Worm (Caenorhabditis elegans) whole organism, young adult: ENCODE results near the gene rme-2.
A peak's percentile ranks its signal among the peaks of the same experiment; 100 is the strongest.

Source experiments
- B0019.2 ChIP-seq: fragments of 200-800 bp; sonication (Bioruptor generic); conservative IDR thresholded peaks from 2 replicates; pipeline ENCODE4 v1.3.6; 2022; ENCODE audit warnings: missing genetic modification reagents, missing genetic modification characterization, missing compliant biosample characterization
- B0035.1 ChIP-seq: sonication (generic microtip); optimal IDR thresholded peaks from 2 replicates; lab custom pipeline; 2016; ENCODE audit warnings: missing genetic modification characterization, mild to moderate bottlenecking, missing compliant biosample characterization, missing genotype, missing genetic modification reagents
- D2030.7 ChIP-seq: fragments of 200-800 bp; sonication (Bioruptor generic); IDR thresholded peaks from 2 replicates; pipeline ENCODE4 v1.3.6; 2022; ENCODE audit warnings: missing genetic modification reagents, missing genetic modification characterization, missing compliant biosample characterization
- F23B12.7 ChIP-seq: sonication (generic microtip); optimal IDR thresholded peaks from 2 replicates; lab custom pipeline; 2017; ENCODE audit warnings: missing genetic modification characterization, mild to moderate bottlenecking, missing compliant biosample characterization, antibody characterized with exemption, moderate library complexity; ENCODE audit not compliant: insufficient read depth
- F37B4.10 ChIP-seq: fragments of 200-800 bp; sonication (Bioruptor generic); IDR thresholded peaks from 2 replicates; pipeline ENCODE4 v1.3.6; 2022; ENCODE audit warnings: missing genetic modification characterization, missing compliant biosample characterization
- F57A8.1 ChIP-seq: fragments of 200-800 bp; sonication (Bioruptor generic); optimal IDR thresholded peaks from 2 replicates; lab custom pipeline; 2018; ENCODE audit warnings: mild to moderate bottlenecking, missing genetic modification characterization, moderate library complexity, missing compliant biosample characterization
- K11D2.4 ChIP-seq: fragments of 200-800 bp; sonication (Bioruptor generic); IDR thresholded peaks from 2 replicates; pipeline ENCODE4 v1.3.6; 2022; ENCODE audit warnings: missing genetic modification reagents, missing genetic modification characterization, missing compliant biosample characterization
- T07F8.4 ChIP-seq: sonication (generic microtip); optimal IDR thresholded peaks from 2 replicates; lab custom pipeline; 2016; ENCODE audit warnings: mild to moderate bottlenecking, missing genetic modification characterization, moderate library complexity, missing compliant biosample characterization
- Y53F4B.3 ChIP-seq: fragments of 200-800 bp; sonication (Bioruptor generic); IDR thresholded peaks from 2 replicates; pipeline ENCODE4 v1.3.6; 2022; ENCODE audit warnings: missing genetic modification reagents, missing genetic modification characterization, missing compliant biosample characterization
- Y79H2A.3 ChIP-seq: fragments of 200-800 bp; sonication (Bioruptor generic); conservative IDR thresholded peaks from 2 replicates; pipeline ENCODE4 v1.3.6; 2022; ENCODE audit warnings: missing genetic modification reagents, missing genetic modification characterization, missing compliant biosample characterization
- aptf-2 ChIP-seq: fragments of 200-800 bp; sonication (Bioruptor generic); conservative IDR thresholded peaks from 2 replicates; pipeline ENCODE4 v1.3.6; 2022; ENCODE audit warnings: missing genetic modification reagents, missing genetic modification characterization, missing compliant biosample characterization
- attf-6 ChIP-seq: fragments of 200-800 bp; sonication (Bioruptor generic); IDR thresholded peaks from 2 replicates; pipeline ENCODE4 v1.3.6; 2022; ENCODE audit warnings: missing genetic modification reagents, missing genetic modification characterization, missing compliant biosample characterization
- bed-1 ChIP-seq: fragments of 200-800 bp; sonication (Bioruptor generic); IDR thresholded peaks from 2 replicates; pipeline ENCODE4 v1.3.6; 2022; ENCODE audit warnings: missing genetic modification reagents, missing genetic modification characterization, missing compliant biosample characterization
- cebp-1 ChIP-seq, 2 experiments: fragments of 200-800 bp in 1 of 2; sonication (Bioruptor generic) in 1 of 2; sonication (generic microtip) in 1 of 2; IDR thresholded peaks in 1 of 2; optimal IDR thresholded peaks in 1 of 2; 2 replicates each; pipeline versions ENCODE4 v1.3.6 to Lab custom; 2017 to 2022; ENCODE audit warnings: missing compliant biosample characterization in 2 of 2, missing genetic modification characterization in 2 of 2, mild to moderate bottlenecking in 1 of 2, missing genetic modification reagents in 1 of 2, moderate library complexity in 1 of 2
- cebp-2 ChIP-seq: fragments of 200-800 bp; sonication (Bioruptor generic); IDR thresholded peaks from 2 replicates; pipeline ENCODE4 v1.3.6; 2022; ENCODE audit warnings: missing genetic modification characterization, missing compliant biosample characterization
- chd-7 ChIP-seq: sonication (generic microtip); optimal IDR thresholded peaks from 2 replicates; lab custom pipeline; 2016; ENCODE audit warnings: mild to moderate bottlenecking, missing genetic modification characterization, moderate library complexity, missing compliant biosample characterization
- die-1 ChIP-seq: sonication (generic microtip); optimal IDR thresholded peaks from 2 replicates; lab custom pipeline; 2016; ENCODE audit warnings: missing genotype, mild to moderate bottlenecking, missing genetic modification characterization, missing compliant biosample characterization
- dox-1 ChIP-seq: fragments of 200-800 bp; sonication (Bioruptor generic); IDR thresholded peaks from 2 replicates; pipeline ENCODE4 v1.3.6; 2022; ENCODE audit warnings: missing genetic modification reagents, missing genetic modification characterization, missing compliant biosample characterization
- efl-1 ChIP-seq: fragments of 150-350 bp; optimal IDR thresholded peaks from 2 replicates; lab custom pipeline; 2014; ENCODE audit warnings: missing biosample characterization, missing genetic modification reagents, missing genetic modification characterization
- egrh-3 ChIP-seq: fragments of 200-800 bp; sonication (Bioruptor generic); IDR thresholded peaks from 2 replicates; pipeline ENCODE4 v1.3.6; 2022; ENCODE audit warnings: missing genetic modification reagents, missing genetic modification characterization, missing compliant biosample characterization
- fkh-3 ChIP-seq: sonication (generic microtip); optimal IDR thresholded peaks from 2 replicates; lab custom pipeline; 2016; ENCODE audit warnings: mild to moderate bottlenecking, missing genetic modification characterization, missing compliant biosample characterization
- gei-17 ChIP-seq: fragments of 200-800 bp; sonication (Bioruptor generic); optimal IDR thresholded peaks from 2 replicates; lab custom pipeline; 2018; ENCODE audit warnings: mild to moderate bottlenecking, missing genetic modification characterization, missing compliant biosample characterization
- hlh-12 ChIP-seq: sonication (generic microtip); optimal IDR thresholded peaks from 2 replicates; lab custom pipeline; 2016; ENCODE audit warnings: missing genetic modification characterization, missing compliant biosample characterization
- lag-1 ChIP-seq: fragments of 200-800 bp; sonication (Bioruptor generic); IDR thresholded peaks from 2 replicates; pipeline ENCODE4 v1.3.6; 2022; ENCODE audit warnings: missing genetic modification reagents, missing genetic modification characterization, missing compliant biosample characterization
- let-526 ChIP-seq: fragments of 200-800 bp; sonication (Bioruptor generic); IDR thresholded peaks from 2 replicates; pipeline ENCODE4 v1.3.6; 2022; ENCODE audit warnings: missing genetic modification reagents, missing genetic modification characterization, missing compliant biosample characterization
- lsy-27 ChIP-seq: sonication (generic microtip); optimal IDR thresholded peaks from 2 replicates; lab custom pipeline; 2017; ENCODE audit warnings: missing genetic modification characterization, mild to moderate bottlenecking, missing compliant biosample characterization, antibody characterized with exemption, missing genotype, borderline replicate concordance; ENCODE audit not compliant: insufficient read depth
- madf-6 ChIP-seq: fragments of 200-800 bp; sonication (Bioruptor generic); IDR thresholded peaks from 2 replicates; pipeline ENCODE4 v1.3.6; 2022; ENCODE audit warnings: missing genetic modification reagents, missing genetic modification characterization, missing compliant biosample characterization
- madf-8 ChIP-seq: fragments of 200-800 bp; sonication (Bioruptor generic); conservative IDR thresholded peaks from 2 replicates; pipeline ENCODE4 v1.3.6; 2022; ENCODE audit warnings: missing genetic modification reagents, missing genetic modification characterization, missing compliant biosample characterization
- mxl-1 ChIP-seq: sonication (generic microtip); optimal IDR thresholded peaks from 2 replicates; lab custom pipeline; 2016; ENCODE audit warnings: missing genetic modification characterization, missing compliant biosample characterization
- nhr-27 ChIP-seq: fragments of 200-800 bp; sonication (Bioruptor generic); optimal IDR thresholded peaks from 2 replicates; lab custom pipeline; 2018; ENCODE audit warnings: mild to moderate bottlenecking, missing genetic modification characterization, moderate library complexity, missing compliant biosample characterization
- pbrm-1 ChIP-seq: fragments of 200-800 bp; sonication (Bioruptor generic); IDR thresholded peaks from 2 replicates; pipeline ENCODE4 v1.3.6; 2022; ENCODE audit warnings: missing genetic modification reagents, missing genetic modification characterization, missing compliant biosample characterization
- rec-8 ChIP-seq, 2 experiments: sonication (generic microtip); optimal IDR thresholded peaks; 2 replicates each; lab custom pipeline; 2016; ENCODE audit warnings: mild to moderate bottlenecking in 2 of 2, missing genetic modification characterization in 2 of 2, missing genetic modification reagents in 2 of 2, missing genotype in 2 of 2, missing biosample characterization in 1 of 2, missing compliant biosample characterization in 1 of 2, moderate library complexity in 1 of 2
- sdz-38 ChIP-seq: sonication (generic microtip); optimal IDR thresholded peaks from 2 replicates; lab custom pipeline; 2016; ENCODE audit warnings: missing genotype, missing genetic modification characterization, missing compliant biosample characterization
- snpc-3.4 ChIP-seq: sonication (generic microtip); optimal IDR thresholded peaks from 2 replicates; lab custom pipeline; 2017; ENCODE audit warnings: missing genetic modification characterization, mild to moderate bottlenecking, missing compliant biosample characterization, antibody characterized with exemption, moderate library complexity, missing genotype, missing genetic modification reagents
- snpc-4 ChIP-seq, 5 experiments: fragments of 150-350 bp in 1 of 5; sonication (generic microtip) in 4 of 5; optimal IDR thresholded peaks; 2 replicates each; lab custom pipeline; 2014 to 2018; ENCODE audit warnings: missing genetic modification characterization in 5 of 5, missing biosample characterization in 3 of 5, antibody characterized with exemption in 2 of 5, mild to moderate bottlenecking in 2 of 5, missing compliant biosample characterization in 2 of 5, missing genotype in 2 of 5, moderate library complexity in 2 of 5, missing genetic modification reagents in 1 of 5
- tbx-9 ChIP-seq: sonication (generic microtip); optimal IDR thresholded peaks from 2 replicates; lab custom pipeline; 2016; ENCODE audit warnings: borderline replicate concordance, missing genetic modification characterization, inconsistent platforms, missing compliant biosample characterization
- unc-130 ChIP-seq: sonication (generic microtip); optimal IDR thresholded peaks from 2 replicates; lab custom pipeline; 2016; ENCODE audit warnings: missing genetic modification reagents, missing genetic modification characterization, missing compliant biosample characterization
- ztf-3 ChIP-seq: fragments of 200-800 bp; sonication (Bioruptor generic); optimal IDR thresholded peaks from 2 replicates; lab custom pipeline; 2018; ENCODE audit warnings: mild to moderate bottlenecking, missing genetic modification characterization, missing compliant biosample characterization
- ztf-6 ChIP-seq: fragments of 200-800 bp; sonication (Bioruptor generic); IDR thresholded peaks from 2 replicates; pipeline ENCODE4 v1.3.6; 2022; ENCODE audit warnings: missing genetic modification reagents, missing genetic modification characterization, missing compliant biosample characterization

Gene rme-2

DNA sequence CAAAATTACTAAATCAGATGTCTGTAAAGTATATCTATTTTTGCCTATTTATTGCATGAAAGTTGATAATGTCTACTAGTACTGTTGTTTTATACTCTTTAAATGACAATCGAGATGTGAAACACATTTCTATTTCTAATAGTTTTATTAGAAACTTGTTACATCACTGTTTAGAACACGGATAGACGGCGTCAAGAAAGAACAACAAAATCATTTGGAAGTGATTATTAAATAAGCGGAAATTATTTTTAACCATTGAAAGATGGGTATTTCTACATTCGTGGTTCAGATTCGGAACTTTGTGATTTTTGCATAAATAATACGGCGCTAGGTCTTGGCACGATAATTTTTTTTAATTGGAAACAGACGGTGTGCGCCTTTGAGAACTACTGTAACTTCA is 3.3 kb downstream of the rme-2 start (continued):
- TF ChIP-seq lag-1 (GFP tag; lab: Robert Waterston, UW) = no peak
- no peak for TF ChIP-seq chd-7
- TF ChIP-seq attf-6 (GFP tag; lab: Robert Waterston, UW) = peak; percentile 85
- no peak for TF ChIP-seq bed-1 (GFP tag; lab: Robert Waterston, UW)
- no peak for TF ChIP-seq hlh-12 (tag; lab: Kevin White, UChicago)
- peak; percentile 53; the same call in 1 of the 2 replicates for TF ChIP-seq Y79H2A.3 (GFP tag; lab: Robert Waterston, UW)
- TF ChIP-seq B0019.2 (GFP tag; lab: Robert Waterston, UW) = no peak
- no peak for TF ChIP-seq nhr-27 (tag; lab: Kevin White, UChicago)
- TF ChIP-seq let-526 (GFP tag; lab: Robert Waterston, UW) = no peak
- TF ChIP-seq T07F8.4 = no peak
- TF ChIP-seq F57A8.1 = no peak
- TF ChIP-seq tbx-9 (tag; lab: Kevin White, UChicago) = no peak
- peak; percentile 12 for TF ChIP-seq unc-130
- no peak for TF ChIP-seq mxl-1 (tag; lab: Kevin White, UChicago)
- no peak for TF ChIP-seq aptf-2
- TF ChIP-seq ztf-6 (GFP tag; lab: Robert Waterston, UW) = no peak
- TF ChIP-seq madf-6 = peak; percentile 62
- peak; percentile 55; the same call in 1 of the 2 replicates for TF ChIP-seq D2030.7 (GFP tag; lab: Robert Waterston, UW)
- TF ChIP-seq pbrm-1 (GFP tag; lab: Robert Waterston, UW) = no peak; the same call in 1 of the 2 replicates
- TF ChIP-seq egrh-3 = no peak
- no peak for TF ChIP-seq cebp-1 (GFP tag; IDR thresholded peaks at IDR 0.05; lab: Robert Waterston, UW)
- TF ChIP-seq cebp-1 (tag; optimal IDR thresholded peaks at IDR 0.05; lab: Kevin White, UChicago) = no peak
- no peak for TF ChIP-seq rec-8 (tag; optimal IDR thresholded peaks at IDR 0.05; lab: Kevin White, UChicago)
- TF ChIP-seq B0035.1 (tag; lab: Kevin White, UChicago) = no peak
- TF ChIP-seq lsy-27 (tag; lab: Kevin White, UChicago) = no peak
- no peak for TF ChIP-seq sdz-38
- peak; percentile 2 for TF ChIP-seq snpc-3.4 (tag; lab: Kevin White, UChicago)
- TF ChIP-seq F37B4.10 (GFP tag; lab: Robert Waterston, UW) = no peak
- no peak for TF ChIP-seq ztf-3 (GFP tag; lab: Kevin White, UChicago)
- TF ChIP-seq K11D2.4 (GFP tag; lab: Robert Waterston, UW) = no peak
- no peak; the same call in 1 of the 2 replicates for TF ChIP-seq dox-1 (GFP tag; lab: Robert Waterston, UW)
- TF ChIP-seq cebp-2 (GFP tag; lab: Robert Waterston, UW) = no peak
- peak; percentile 34 for TF ChIP-seq snpc-4 (GFP tag; optimal IDR thresholded peaks at IDR 0.05; lab: Kevin White, UChicago)
- TF ChIP-seq snpc-4 (tag; optimal IDR thresholded peaks at IDR 0.05; lab: Kevin White, UChicago) = peak in 3 of 4 experiments; percentile 19 to 86 (median 74)
- peak; percentile 26 for TF ChIP-seq efl-1 (GFP tag; lab: Kevin White, UChicago)
- TF ChIP-seq madf-8 (GFP tag; lab: Robert Waterston, UW) = 0 out of 2 replicates have a peak, but pooled peaks have one; percentile 30
- TF ChIP-seq gei-17 (GFP tag; lab: Kevin White, UChicago) = no peak
- TF ChIP-seq die-1 = no peak
- no peak for TF ChIP-seq F23B12.7 (tag; lab: Kevin White, UChicago)
- TF ChIP-seq Y53F4B.3 (GFP tag; lab: Robert Waterston, UW) = no peak
- no peak for TF ChIP-seq fkh-3 (tag; lab: Kevin White, UChicago)
